Fruit fly (Drosophila melanogaster) whole organism, embryonic: Measurements from ENCODE around the gene CG33269.
A peak's percentile ranks its signal among the peaks of the same experiment; 100 is the strongest.

ENCODE experiments used
- Bgb ChIP-seq: fragments of 200-800 bp; sonication (Bioruptor generic); IDR thresholded peaks from 2 replicates; pipeline ENCODE4 v1.3.6; 2022; ENCODE audit warnings: missing biosample characterization, missing genetic modification characterization; ENCODE audit not compliant: partially characterized antibody
- Blimp-1 ChIP-seq: fragments of 200-800 bp; sonication (Bioruptor generic); optimal IDR thresholded peaks from 3 replicates; lab custom pipeline; 2018; ENCODE audit warnings: missing biosample characterization, missing genetic modification characterization, mild to moderate bottlenecking, moderate library complexity, missing genetic modification reagents
- BtbVII ChIP-seq: fragments of 200-800 bp; sonication (Bioruptor generic); optimal IDR thresholded peaks from 3 replicates; lab custom pipeline; 2017; ENCODE audit warnings: missing biosample characterization, mild to moderate bottlenecking, missing genetic modification characterization
- CG10431 ChIP-seq: fragments of 200-800 bp; sonication (Bioruptor generic); optimal IDR thresholded peaks from 3 replicates; lab custom pipeline; 2018; ENCODE audit warnings: missing biosample characterization, mild to moderate bottlenecking, missing genetic modification characterization
- CG10959 ChIP-seq: fragments of 200-800 bp; sonication (Bioruptor generic); IDR thresholded peaks from 2 replicates; pipeline ENCODE4 v1.3.6; 2022; ENCODE audit warnings: missing biosample characterization, missing genetic modification characterization
- CG11696 ChIP-seq: fragments of 200-800 bp; sonication (Bioruptor generic); IDR thresholded peaks from 2 replicates; pipeline ENCODE4 v1.3.6; 2022; ENCODE audit warnings: missing biosample characterization, missing genetic modification characterization
- CG12769 ChIP-seq: fragments of 200-800 bp; sonication (Bioruptor generic); optimal IDR thresholded peaks from 2 replicates; lab custom pipeline; 2019; ENCODE audit warnings: missing biosample characterization, mild to moderate bottlenecking, missing genetic modification characterization, moderate library complexity
- CG14441 ChIP-seq: fragments of 200-800 bp; sonication (Bioruptor generic); IDR thresholded peaks from 2 replicates; pipeline ENCODE4 v1.3.6; 2022; ENCODE audit warnings: missing biosample characterization, missing genetic modification characterization
- CG14965 ChIP-seq: fragments of 200-800 bp; sonication (Bioruptor generic); optimal IDR thresholded peaks from 2 replicates; lab custom pipeline; 2016; ENCODE audit warnings: missing biosample characterization, missing genetic modification characterization, borderline replicate concordance
- CG15696 ChIP-seq: fragments of 200-800 bp; sonication (Bioruptor generic); optimal IDR thresholded peaks from 2 replicates; lab custom pipeline; 2019; ENCODE audit warnings: missing biosample characterization, mild to moderate bottlenecking, missing genetic modification characterization, moderate library complexity
- CG17802 ChIP-seq: fragments of 200-800 bp; sonication (Bioruptor generic); optimal IDR thresholded peaks from 2 replicates; lab custom pipeline; 2018; ENCODE audit warnings: missing biosample characterization, mild to moderate bottlenecking, missing genetic modification characterization, moderate library complexity
- CG2120 ChIP-seq: fragments of 200-800 bp; sonication (Bioruptor generic); optimal IDR thresholded peaks from 3 replicates; lab custom pipeline; 2016; ENCODE audit warnings: missing biosample characterization, missing genetic modification characterization
- CG34224 ChIP-seq: fragments of 200-800 bp; sonication (Bioruptor generic); IDR thresholded peaks from 3 replicates; pipeline ENCODE4 v1.3.6; 2022; ENCODE audit warnings: missing biosample characterization, missing genetic modification characterization; ENCODE audit not compliant: partially characterized antibody
- CG3847 ChIP-seq: fragments of 200-800 bp; sonication (Bioruptor generic); IDR thresholded peaks from 2 replicates; pipeline ENCODE4 v1.3.6; 2022; ENCODE audit warnings: missing biosample characterization, missing genetic modification characterization
- CG8281 ChIP-seq: fragments of 200-800 bp; sonication (Bioruptor generic); optimal IDR thresholded peaks from 2 replicates; lab custom pipeline; 2018; ENCODE audit warnings: missing biosample characterization, mild to moderate bottlenecking, missing genetic modification characterization, moderate library complexity
- CG8290 ChIP-seq, 3 experiments: fragments of 200-800 bp; sonication (Bioruptor generic); optimal IDR thresholded peaks; 2 replicates each; lab custom pipeline; 2016 to 2019; ENCODE audit warnings: missing biosample characterization in 3 of 3, missing genetic modification characterization in 3 of 3, mild to moderate bottlenecking in 2 of 3, moderate library complexity in 1 of 3
- CG8765 ChIP-seq: fragments of 200-800 bp; sonication (Bioruptor generic); IDR thresholded peaks from 2 replicates; pipeline ENCODE4 v1.3.6; 2022; ENCODE audit warnings: missing biosample characterization, missing genetic modification characterization
- D ChIP-seq, 2 experiments: fragments of 200-800 bp in 1 of 2; fragments of >200 bp in 1 of 2; sonication (Bioruptor generic) in 1 of 2; optimal IDR thresholded peaks; 2 replicates in 1 of 2; 3 replicates in 1 of 2; lab custom pipeline; 2017; ENCODE audit warnings: mild to moderate bottlenecking in 1 of 2, missing biosample characterization in 1 of 2, missing genetic modification characterization in 1 of 2, missing genetic modification reagents in 1 of 2
- Dip3 ChIP-seq: fragments of 200-800 bp; sonication (Bioruptor generic); optimal IDR thresholded peaks from 3 replicates; lab custom pipeline; 2016; ENCODE audit warnings: missing biosample characterization, missing genetic modification characterization
- ERR ChIP-seq: fragments of 200-800 bp; sonication (Bioruptor generic); optimal IDR thresholded peaks from 2 replicates; lab custom pipeline; 2016; ENCODE audit warnings: missing biosample characterization, missing genetic modification characterization
- Gug ChIP-seq: fragments of 200-800 bp; sonication (Bioruptor generic); IDR thresholded peaks from 4 replicates; pipeline ENCODE4 v1.3.6; 2022; ENCODE audit warnings: missing biosample characterization, missing genetic modification characterization
- Hmr ChIP-seq: fragments of 200-800 bp; sonication (Bioruptor generic); optimal IDR thresholded peaks from 3 replicates; lab custom pipeline; 2017; ENCODE audit warnings: mild to moderate bottlenecking, missing biosample characterization, missing genetic modification reagents, missing genetic modification characterization
- Hr78 ChIP-seq, 2 experiments: fragments of 200-800 bp in 1 of 2; fragments of >200 bp in 1 of 2; sonication (Bioruptor generic) in 1 of 2; optimal IDR thresholded peaks; 2 replicates each; lab custom pipeline; 2017 to 2019; ENCODE audit warnings: missing biosample characterization in 2 of 2, missing genetic modification characterization in 2 of 2, mild to moderate bottlenecking in 1 of 2, moderate library complexity in 1 of 2
- Meics ChIP-seq: fragments of 200-800 bp; sonication (Bioruptor generic); optimal IDR thresholded peaks from 2 replicates; lab custom pipeline; 2017; ENCODE audit warnings: missing biosample characterization, mild to moderate bottlenecking, missing genetic modification characterization
- Nf-YC ChIP-seq: fragments of 200-800 bp; optimal IDR thresholded peaks from 3 replicates; lab custom pipeline; 2019; ENCODE audit warnings: missing biosample characterization, mild to moderate bottlenecking, missing genetic modification characterization, moderate library complexity
- Poxn ChIP-seq: fragments of 200-800 bp; sonication (Bioruptor generic); IDR thresholded peaks from 2 replicates; pipeline ENCODE4 v1.3.6; 2022; ENCODE audit warnings: missing biosample characterization, missing genetic modification characterization
- Ravus ChIP-seq: fragments of 200-800 bp; sonication (Bioruptor generic); IDR thresholded peaks from 2 replicates; pipeline ENCODE4 v1.3.6; 2022; ENCODE audit warnings: missing biosample characterization, missing genetic modification characterization
- Vsx1 ChIP-seq: fragments of 200-800 bp; sonication (Bioruptor generic); optimal IDR thresholded peaks from 2 replicates; lab custom pipeline; 2017; ENCODE audit warnings: missing biosample characterization, mild to moderate bottlenecking, missing genetic modification characterization, missing genetic modification reagents
- Xbp1 ChIP-seq: fragments of 200-800 bp; sonication (Bioruptor generic); optimal IDR thresholded peaks from 3 replicates; lab custom pipeline; 2016; ENCODE audit warnings: missing biosample characterization, mild to moderate bottlenecking, missing genetic modification characterization
- YL-1 ChIP-seq: fragments of 200-800 bp; sonication (Bioruptor generic); optimal IDR thresholded peaks from 3 replicates; lab custom pipeline; 2017; ENCODE audit warnings: missing biosample characterization, mild to moderate bottlenecking, missing genetic modification characterization
- ab ChIP-seq: fragments of 200-800 bp; sonication (Bioruptor generic); optimal IDR thresholded peaks from 2 replicates; lab custom pipeline; 2016; ENCODE audit warnings: missing biosample characterization, missing genetic modification characterization
- abd-A ChIP-seq: fragments of 200-800 bp; sonication (Bioruptor generic); optimal IDR thresholded peaks from 3 replicates; lab custom pipeline; 2019; ENCODE audit warnings: missing biosample characterization, mild to moderate bottlenecking, missing genetic modification characterization, moderate library complexity
- cato ChIP-seq: fragments of 200-800 bp; sonication (Bioruptor generic); optimal IDR thresholded peaks from 2 replicates; lab custom pipeline; 2016; ENCODE audit warnings: missing biosample characterization, missing genetic modification characterization, borderline replicate concordance
- chinmo ChIP-seq: fragments of 200-800 bp; sonication (Bioruptor generic); IDR thresholded peaks from 4 replicates; pipeline ENCODE4 v1.3.6; 2022; ENCODE audit warnings: missing biosample characterization, missing genetic modification characterization; ENCODE audit not compliant: partially characterized antibody
- dysf ChIP-seq: fragments of 200-800 bp; sonication (Bioruptor generic); IDR thresholded peaks from 3 replicates; pipeline ENCODE4 v1.3.6; 2022; ENCODE audit warnings: missing biosample characterization, missing genetic modification characterization
- eve ChIP-seq, 2 experiments: fragments of >200 bp; optimal IDR thresholded peaks; 2 replicates each; lab custom pipeline; 2017; ENCODE audit warnings: missing biosample characterization in 2 of 2, missing genetic modification characterization in 2 of 2
- fd102C ChIP-seq: fragments of 200-800 bp; sonication (Bioruptor generic); optimal IDR thresholded peaks from 2 replicates; lab custom pipeline; 2018; ENCODE audit warnings: missing biosample characterization, mild to moderate bottlenecking, missing genetic modification characterization, moderate library complexity
- ftz-f1 ChIP-seq: fragments of 200-800 bp; sonication (Bioruptor generic); optimal IDR thresholded peaks from 2 replicates; lab custom pipeline; 2016; ENCODE audit warnings: missing biosample characterization, missing genetic modification characterization
- gem ChIP-seq: fragments of 200-800 bp; sonication (Bioruptor generic); optimal IDR thresholded peaks from 2 replicates; lab custom pipeline; 2019; ENCODE audit warnings: missing biosample characterization, mild to moderate bottlenecking, missing genetic modification characterization, moderate library complexity
- gro ChIP-seq: fragments of 200-800 bp; sonication (Bioruptor generic); optimal IDR thresholded peaks from 2 replicates; lab custom pipeline; 2016; ENCODE audit warnings: missing biosample characterization, missing genetic modification characterization
- her ChIP-seq: fragments of 200-800 bp; sonication (Bioruptor generic); optimal IDR thresholded peaks from 2 replicates; lab custom pipeline; 2016; ENCODE audit warnings: missing biosample characterization, missing genetic modification characterization
- kay ChIP-seq: fragments of 200-800 bp; sonication (Bioruptor generic); optimal IDR thresholded peaks from 2 replicates; lab custom pipeline; 2016; ENCODE audit warnings: missing biosample characterization, missing genetic modification characterization
- pzg ChIP-seq: fragments of 200-800 bp; sonication (Bioruptor generic); optimal IDR thresholded peaks from 3 replicates; lab custom pipeline; 2018; ENCODE audit warnings: missing biosample characterization, mild to moderate bottlenecking, missing genetic modification characterization, moderate library complexity
- repo ChIP-seq: fragments of 200-800 bp; sonication (Bioruptor generic); optimal IDR thresholded peaks from 2 replicates; lab custom pipeline; 2016; ENCODE audit warnings: missing biosample characterization, missing genetic modification characterization
- ro ChIP-seq: fragments of 200-800 bp; sonication (Bioruptor generic); IDR thresholded peaks from 2 replicates; pipeline ENCODE4 v1.3.6; 2022; ENCODE audit warnings: missing biosample characterization, missing genetic modification characterization
- sob ChIP-seq: fragments of 200-800 bp; sonication (Bioruptor generic); IDR thresholded peaks from 2 replicates; pipeline ENCODE4 v1.3.6; 2022; ENCODE audit warnings: missing biosample characterization, missing genetic modification characterization
- sug ChIP-seq: fragments of 200-800 bp; optimal IDR thresholded peaks from 2 replicates; lab custom pipeline; 2019; ENCODE audit warnings: missing biosample characterization, mild to moderate bottlenecking, missing genetic modification characterization, moderate library complexity
- zfh2 ChIP-seq: fragments of 200-800 bp; sonication (Bioruptor generic); optimal IDR thresholded peaks from 2 replicates; lab custom pipeline; 2016; ENCODE audit warnings: missing biosample characterization, missing genetic modification characterization

CG33269 gene

DNA sequence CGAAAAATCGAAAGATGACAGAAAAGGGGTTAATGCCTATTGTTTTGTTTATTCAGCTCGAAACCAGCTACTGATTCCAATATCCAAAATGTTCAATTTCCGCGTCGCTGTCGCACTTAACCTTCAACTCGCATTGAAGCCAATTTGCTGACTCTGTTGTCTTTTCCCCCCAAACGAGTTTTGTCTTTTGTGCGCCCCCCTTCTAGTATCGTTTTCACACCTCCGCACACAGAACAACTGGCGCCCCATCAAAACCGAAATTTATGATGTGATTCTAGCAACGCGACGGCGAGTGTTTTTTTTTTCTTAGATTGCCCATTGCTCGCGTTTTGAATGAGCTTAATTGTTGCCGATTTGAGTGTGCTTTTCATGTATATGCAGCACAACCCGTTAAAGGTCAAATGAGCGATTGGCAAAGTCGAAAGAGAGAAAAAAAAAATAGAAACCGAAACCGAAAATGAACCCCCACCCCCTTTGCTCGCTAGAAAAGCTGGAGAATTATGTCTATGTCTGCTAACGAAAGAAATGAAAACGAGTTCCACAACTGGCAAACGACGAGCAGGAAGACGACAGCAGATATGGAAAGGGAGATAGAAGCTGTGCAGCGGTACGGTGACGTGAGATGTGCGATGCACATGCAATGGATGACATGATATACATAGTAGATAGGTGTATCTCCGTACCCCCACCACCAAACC lies 31.5 kb downstream of the CG33269 start (continued):
- no peak for TF ChIP-seq repo (GFP tag; lab: Kevin White, UChicago)
- TF ChIP-seq chinmo (GFP tag; lab: Robert Waterston, UW) = peak; percentile 93
- no peak for TF ChIP-seq fd102C (GFP tag; lab: Kevin White, UChicago)
- peak; percentile 68 for TF ChIP-seq gro (GFP tag; lab: Kevin White, UChicago)
- TF ChIP-seq dysf (GFP tag; lab: Robert Waterston, UW) = peak; percentile 12; the same call in 1 of the 3 replicates
- no peak for TF ChIP-seq Bgb (GFP tag; lab: Robert Waterston, UW)
- TF ChIP-seq ab (GFP tag; lab: Kevin White, UChicago) = no peak
- TF ChIP-seq cato (GFP tag; lab: Kevin White, UChicago) = no peak
- no peak for TF ChIP-seq CG2120 (GFP tag; lab: Kevin White, UChicago)
- TF ChIP-seq CG14965 = no peak
- peak; percentile 48 for TF ChIP-seq Vsx1 (GFP tag; lab: Kevin White, UChicago)
- TF ChIP-seq CG10431 (GFP tag; lab: Kevin White, UChicago) = peak; percentile 7
- TF ChIP-seq Gug (GFP tag; lab: Robert Waterston, UW) = no peak
- TF ChIP-seq Xbp1 (GFP tag; lab: Kevin White, UChicago) = no peak
- TF ChIP-seq CG8290 (GFP tag; optimal IDR thresholded peaks at IDR 0.05; lab: Kevin White, UChicago) = no peak
- peak in 1 of 2 experiments; percentile 64 for TF ChIP-seq CG8290 (tag; optimal IDR thresholded peaks at IDR 0.05; lab: Kevin White, UChicago)
- TF ChIP-seq Dip3 (GFP tag; lab: Kevin White, UChicago) = no peak
- no peak for TF ChIP-seq Poxn
- TF ChIP-seq eve (GFP tag; optimal IDR thresholded peaks at IDR 0.05; lab: Kevin White, UChicago) = no peak
- no peak for TF ChIP-seq CG8765
- no peak for TF ChIP-seq D (optimal IDR thresholded peaks at IDR 0.05; lab: Kevin White, UChicago)
- TF ChIP-seq D (GFP tag; optimal IDR thresholded peaks at IDR 0.05; lab: Kevin White, UChicago) = no peak
- 0 out of 2 replicates have a peak, but pooled peaks have one; percentile 16 for TF ChIP-seq CG14441 (GFP tag; lab: Robert Waterston, UW)
- TF ChIP-seq sug (tag; lab: Kevin White, UChicago) = peak; percentile 26
- peak; percentile 69 for TF ChIP-seq CG12769 (tag; lab: Kevin White, UChicago)
- TF ChIP-seq ftz-f1 = peak; percentile 75
- TF ChIP-seq Ravus (GFP tag; lab: Robert Waterston, UW) = no peak
- no peak for TF ChIP-seq CG10959 (GFP tag; lab: Robert Waterston, UW)
- no peak for TF ChIP-seq zfh2 (GFP tag; lab: Kevin White, UChicago)
- no peak for TF ChIP-seq pzg (GFP tag; lab: Kevin White, UChicago)
- peak; percentile 46 for TF ChIP-seq Hmr (GFP tag; lab: Kevin White, UChicago)
- TF ChIP-seq CG3847 = peak; percentile 17; the same call in 1 of the 2 replicates
- no peak for TF ChIP-seq gem (tag; lab: Kevin White, UChicago)
- peak; percentile 23 for TF ChIP-seq Meics (GFP tag; lab: Kevin White, UChicago)
- 0 out of 2 replicates have a peak, but pooled peaks have one; percentile 24 for TF ChIP-seq sob
- no peak for TF ChIP-seq CG15696
- no peak for TF ChIP-seq ro (GFP tag; lab: Robert Waterston, UW)
- no peak for TF ChIP-seq CG8281 (tag; lab: Kevin White, UChicago)
- TF ChIP-seq CG17802 (tag; lab: Kevin White, UChicago) = no peak
- peak; percentile 82 for TF ChIP-seq CG11696 (GFP tag; lab: Robert Waterston, UW)
- TF ChIP-seq kay (GFP tag; lab: Kevin White, UChicago) = no peak
- no peak for TF ChIP-seq Nf-YC
- TF ChIP-seq her (GFP tag; lab: Kevin White, UChicago) = peak; percentile 23
- TF ChIP-seq Hr78 (GFP tag; optimal IDR thresholded peaks at IDR 0.05; lab: Kevin White, UChicago) = peak in 1 of 2 experiments; percentile 49
- TF ChIP-seq Blimp-1 = peak; percentile 90
- TF ChIP-seq ERR (GFP tag; lab: Kevin White, UChicago) = peak; percentile 30
- TF ChIP-seq YL-1 (GFP tag; lab: Kevin White, UChicago) = no peak
- peak; percentile 85 for TF ChIP-seq abd-A (tag; lab: Kevin White, UChicago)
- no peak for TF ChIP-seq CG34224
- no peak for TF ChIP-seq BtbVII
